Worm (Caenorhabditis elegans): ENCODE results near the gene far-6.

DNA sequence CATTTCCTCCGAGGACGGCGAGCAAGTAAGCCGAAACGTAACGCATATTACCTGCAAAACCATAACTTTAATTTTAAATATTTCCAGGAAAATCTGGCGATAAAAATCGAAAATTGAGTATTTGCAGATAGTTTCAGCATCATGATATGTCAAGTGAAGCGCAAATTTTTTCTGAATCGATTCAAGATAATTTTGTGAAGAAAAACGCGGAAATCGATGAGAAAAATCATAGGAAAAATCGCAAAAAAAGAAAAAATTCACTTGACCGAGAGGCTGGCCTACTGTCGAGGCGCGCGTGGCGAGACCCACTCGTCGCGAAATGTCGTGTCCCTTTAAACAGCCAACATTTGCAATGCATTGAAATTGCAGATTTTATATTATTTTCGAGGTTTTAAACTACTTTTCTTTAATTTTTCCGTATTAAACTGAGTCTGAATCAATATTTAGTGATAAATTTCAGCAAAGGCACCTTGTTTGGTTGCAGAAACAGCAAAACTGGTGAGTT, 42.1 kb downstream of the far-6 start, which contains the start of the genes rla-2, popl-7 and Y62E10A.24:
- TF ChIP-seq W03F9.2 (tag; optimal IDR thresholded peaks at IDR 0.05) (no peak), dao-5 (tag; optimal IDR thresholded peaks at IDR 0.05) (no peak)

All from whole organism, L4/young adult.